Worm (Caenorhabditis elegans): ENCODE measurements around the gene enpl-1.
A peak's percentile ranks its signal among the peaks of the same experiment; 100 is the strongest.

Gene enpl-1

DNA sequence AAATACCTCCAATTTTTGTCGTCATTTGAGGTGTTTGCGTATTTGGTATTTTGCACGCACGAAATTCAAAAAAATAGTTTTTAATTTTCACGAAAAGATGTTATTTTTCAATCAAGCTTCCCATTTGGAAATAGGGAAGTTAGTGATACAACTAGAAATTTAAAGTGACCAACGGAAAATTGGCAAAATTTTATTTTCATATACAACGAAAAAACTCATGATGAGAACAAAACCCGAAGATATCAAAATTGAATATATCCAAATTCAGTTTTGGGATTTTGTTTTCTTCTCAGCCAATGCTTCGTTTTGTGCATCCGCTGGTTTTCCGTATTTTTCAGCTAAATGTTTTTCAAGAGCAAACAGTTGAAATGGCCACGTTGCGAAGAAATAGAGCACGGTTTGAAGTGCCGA lies 26.8 kb downstream of the enpl-1 start (continued):
- TF ChIP-seq unc-62 (GFP tag; optimal IDR thresholded peaks at IDR 0.05) (no peak), ceh-40 (GFP tag; IDR thresholded peaks at IDR 0.05) (0 out of 2 replicates have a peak, but pooled peaks have one; percentile 14), ztf-26 (tag; optimal IDR thresholded peaks at IDR 0.05) (peak; percentile 2), mel-28 (tag; optimal IDR thresholded peaks at IDR 0.05; ENCODE audit: borderline replicate concordance) (no peak), nhr-27 (tag; optimal IDR thresholded peaks at IDR 0.05) (peak; percentile 75), lsy-27 (tag; optimal IDR thresholded peaks at IDR 0.05; ENCODE audit: borderline replicate concordance, insufficient read depth) (no peak), dox-1 (GFP tag; IDR thresholded peaks at IDR 0.05) (no peak), nfyb-1 (GFP tag; IDR thresholded peaks at IDR 0.05) (peak; percentile 21; the same call in 1 of the 2 replicates), tbx-9 (tag; optimal IDR thresholded peaks at IDR 0.05; ENCODE audit: borderline replicate concordance) (no peak), rcor-1 (GFP tag; IDR thresholded peaks at IDR 0.05) (no peak), dpl-1 (GFP tag; optimal IDR thresholded peaks at IDR 0.05) (no peak), snpc-4 (GFP tag; optimal IDR thresholded peaks at IDR 0.05) (peak; percentile 54), snpc-4 (tag; optimal IDR thresholded peaks at IDR 0.05) (peak in 2 of 4 experiments; percentile 37 to 45), gei-17 (GFP tag; optimal IDR thresholded peaks at IDR 0.05) (no peak), tlf-1 (GFP tag; optimal IDR thresholded peaks at IDR 0.05) (peak; percentile 76), D2030.7 (GFP tag; IDR thresholded peaks at IDR 0.05) (peak; percentile 33; the same call in 1 of the 2 replicates), hsf-1 (GFP tag; IDR thresholded peaks at IDR 0.05) (peak; percentile 74), hlh-26 (GFP tag; conservative IDR thresholded peaks at IDR 0.05) (no peak), atf-7 (tag; optimal IDR thresholded peaks at IDR 0.05) (peak; percentile 46), hmg-20 (GFP tag; IDR thresholded peaks at IDR 0.05) (no peak), madf-8 (GFP tag; conservative IDR thresholded peaks at IDR 0.05) (no peak), snpc-1.1 (tag; optimal IDR thresholded peaks at IDR 0.05; ENCODE audit: insufficient read depth) (peak; percentile 28), bed-2 (GFP tag; IDR thresholded peaks at IDR 0.05) (no peak), lin-40 (tag; optimal IDR thresholded peaks at IDR 0.05) (no peak), F57A8.1 (GFP tag; optimal IDR thresholded peaks at IDR 0.05) (no peak), ceh-79 (tag; optimal IDR thresholded peaks at IDR 0.05) (peak; percentile 57), nhr-120 (GFP tag; IDR thresholded peaks at IDR 0.05) (no peak), Y56A3A.18 (GFP tag; IDR thresholded peaks at IDR 0.05) (0 out of 2 replicates have a peak, but pooled peaks have one; percentile 49), C06A6.2 (GFP tag; conservative IDR thresholded peaks at IDR 0.05) (no peak), lag-1 (GFP tag; IDR thresholded peaks at IDR 0.05) (no peak), pha-4 (tag; optimal IDR thresholded peaks at IDR 0.05) (no peak), die-1 (tag; optimal IDR thresholded peaks at IDR 0.05) (peak; percentile 35), xnd-1 (tag; optimal IDR thresholded peaks at IDR 0.05) (peak; percentile 53), F33H1.4 (GFP tag; IDR thresholded peaks at IDR 0.05) (peak; percentile 32), sdz-38 (tag; optimal IDR thresholded peaks at IDR 0.05) (no peak), ceh-100 (GFP tag; IDR thresholded peaks at IDR 0.05) (peak; percentile 20; the same call in 1 of the 2 replicates), B0035.1 (tag; optimal IDR thresholded peaks at IDR 0.05) (peak; percentile 61), attf-6 (GFP tag; IDR thresholded peaks at IDR 0.05) (peak; percentile 78; the same call in 1 of the 2 replicates), B0261.1 (tag; optimal IDR thresholded peaks at IDR 0.05) (no peak), F57C9.4 (tag; optimal IDR thresholded peaks at IDR 0.05) (peak; percentile 76), sea-2 (GFP tag; IDR thresholded peaks at IDR 0.05) (no peak), attf-3 (GFP tag; conservative IDR thresholded peaks at IDR 0.05) (no peak), snpc-3.4 (tag; optimal IDR thresholded peaks at IDR 0.05) (peak; percentile 53), cebp-2 (GFP tag; IDR thresholded peaks at IDR 0.05) (no peak; the same call in 1 of the 2 replicates), snpc-1.3 (tag; optimal IDR thresholded peaks at IDR 0.05; ENCODE audit: insufficient read depth) (peak; percentile 26), hlh-12 (tag; optimal IDR thresholded peaks at IDR 0.05) (no peak), mxl-1 (tag; optimal IDR thresholded peaks at IDR 0.05) (peak; percentile 72), chd-7 (tag; optimal IDR thresholded peaks at IDR 0.05) (peak; percentile 63)

Measured in whole organism, young adult.